Worm (Caenorhabditis elegans): Measurements from ENCODE around the gene rab-6.1.

ce11 chrIII:9010047-9010446 is 4.3 kb upstream of the rab-6.1 start, which contains the start of gene F59B2.8:
- no peak for TF ChIP-seq dao-5 (tag; optimal IDR thresholded peaks at IDR 0.05)
- no peak for TF ChIP-seq W03F9.2 (tag; optimal IDR thresholded peaks at IDR 0.05)
- TF ChIP-seq him-1 (tag; optimal IDR thresholded peaks at IDR 0.05): no peak

Data from whole organism, L4/young adult.